Fruit fly (Drosophila melanogaster): ENCODE results near the gene CG12402.
A peak's percentile ranks its signal among the peaks of the same experiment; 100 is the strongest.

The CG12402 gene

dm6 chr3R:14095428-14095827 lies 12.7 kb downstream of the CG12402 start (continued):
- TF ChIP-seq Fer1 (GFP tag; optimal IDR thresholded peaks at IDR 0.05) (peak; percentile 61), gt (GFP tag; IDR thresholded peaks at IDR 0.05) (no peak), CG9817 (tag; optimal IDR thresholded peaks at IDR 0.05) (no peak), Fer3 (tag; optimal IDR thresholded peaks at IDR 0.05) (peak; percentile 50), CG13424 (tag; optimal IDR thresholded peaks at IDR 0.05) (peak; percentile 65), CG6272 (GFP tag; IDR thresholded peaks at IDR 0.05) (0 out of 2 replicates have a peak, but pooled peaks have one; percentile 23), CG6683 (GFP tag; optimal IDR thresholded peaks at IDR 0.05) (no peak), Blimp-1 (GFP tag; optimal IDR thresholded peaks at IDR 0.05) (peak; percentile 75), CG31224 (GFP tag; IDR thresholded peaks at IDR 0.05) (no peak), Usf (GFP tag; optimal IDR thresholded peaks at IDR 0.05) (no peak), gsb (GFP tag; IDR thresholded peaks at IDR 0.05) (no peak), lab (GFP tag; optimal IDR thresholded peaks at IDR 0.05) (peak; percentile 39), sima (GFP tag; optimal IDR thresholded peaks at IDR 0.05) (no peak), CG11696 (GFP tag; IDR thresholded peaks at IDR 0.05) (no peak), fd64A (GFP tag; optimal IDR thresholded peaks at IDR 0.05) (no peak), CG4854 (GFP tag; optimal IDR thresholded peaks at IDR 0.05) (no peak), Ssrp (tag; optimal IDR thresholded peaks at IDR 0.05) (peak; percentile 42), Xrp1 (GFP tag; IDR thresholded peaks at IDR 0.05) (no peak), bbx (GFP tag; IDR thresholded peaks at IDR 0.05; ENCODE audit: partially characterized antibody) (no peak), CG1529 (GFP tag; optimal IDR thresholded peaks at IDR 0.05) (peak; percentile 10), TFAM (GFP tag; optimal IDR thresholded peaks at IDR 0.05) (no peak), br (optimal IDR thresholded peaks at IDR 0.05) (no peak), D (optimal IDR thresholded peaks at IDR 0.05) (no peak), D (GFP tag; optimal IDR thresholded peaks at IDR 0.05) (peak; percentile 34), ttk (GFP tag; IDR thresholded peaks at IDR 0.05) (peak; percentile 31; the same call in 1 of the 2 replicates), CG3163 (GFP tag; optimal IDR thresholded peaks at IDR 0.05) (no peak), pros (GFP tag; optimal IDR thresholded peaks at IDR 0.05) (no peak), tup (GFP tag; optimal IDR thresholded peaks at IDR 0.05) (no peak), C15 (GFP tag; IDR thresholded peaks at IDR 0.05) (no peak), tio (GFP tag; optimal IDR thresholded peaks at IDR 0.05) (no peak), CG6654 (GFP tag; optimal IDR thresholded peaks at IDR 0.05) (peak; percentile 24), Hsf (GFP tag; optimal IDR thresholded peaks at IDR 0.05) (peak; percentile 25), grn (GFP tag; optimal IDR thresholded peaks at IDR 0.05) (no peak), CG4730 (GFP tag; IDR thresholded peaks at IDR 0.05) (no peak), peb (GFP tag; IDR thresholded peaks at IDR 0.05) (no peak), jigr1 (GFP tag; IDR thresholded peaks at IDR 0.05) (no peak), GATAe (GFP tag; conservative IDR thresholded peaks at IDR 0.05) (no peak), CG9215 (GFP tag; IDR thresholded peaks at IDR 0.05) (no peak), org-1 (GFP tag; optimal IDR thresholded peaks at IDR 0.05) (no peak), H2.0 (GFP tag; IDR thresholded peaks at IDR 0.05) (peak; percentile 44; the same call in 1 of the 2 replicates), CG15269 (tag; optimal IDR thresholded peaks at IDR 0.05) (peak; percentile 80), cad (GFP tag; optimal IDR thresholded peaks at IDR 0.05) (no peak), CG8290 (GFP tag; optimal IDR thresholded peaks at IDR 0.05) (no peak), CG8290 (tag; optimal IDR thresholded peaks at IDR 0.05) (no peak), CG4404 (GFP tag; IDR thresholded peaks at IDR 0.05) (no peak), Doc2 (GFP tag; IDR thresholded peaks at IDR 0.05) (no peak), slbo (GFP tag; IDR thresholded peaks at IDR 0.05) (peak; percentile 68), rib (GFP tag; IDR thresholded peaks at IDR 0.05) (no peak), zen2 (GFP tag; IDR thresholded peaks at IDR 0.05; ENCODE audit: partially characterized antibody) (no peak), fd3F (GFP tag; optimal IDR thresholded peaks at IDR 0.05) (peak; percentile 21), phol (tag; optimal IDR thresholded peaks at IDR 0.05) (peak; percentile 61), prd (optimal IDR thresholded peaks at IDR 0.05) (no peak), prd (GFP tag; IDR thresholded peaks at IDR 0.05) (peak; percentile 70)
